Worm (Caenorhabditis elegans) whole organism, L1 larva: ENCODE results near the gene nhr-100.

ENCODE experiments used
- C04F5.9 ChIP-seq: sonication (generic microtip); optimal IDR thresholded peaks from 2 replicates; lab custom pipeline; 2016; ENCODE audit warnings: missing genetic modification characterization, missing compliant biosample characterization
- C16A3.4 ChIP-seq: fragments of 150-350 bp; optimal IDR thresholded peaks from 2 replicates; lab custom pipeline; 2014; ENCODE audit warnings: missing biosample characterization, missing genetic modification characterization
- F16B12.6 ChIP-seq: fragments of 150-350 bp; optimal IDR thresholded peaks from 2 replicates; lab custom pipeline; 2014; ENCODE audit warnings: missing biosample characterization, missing genetic modification characterization
- aha-1 ChIP-seq: fragments of 150-350 bp; optimal IDR thresholded peaks from 2 replicates; lab custom pipeline; 2014; ENCODE audit warnings: missing biosample characterization, missing genetic modification characterization
- aly-2 ChIP-seq: fragments of 150-350 bp; optimal IDR thresholded peaks from 2 replicates; lab custom pipeline; 2014; ENCODE audit warnings: missing biosample characterization, missing genetic modification characterization
- blmp-1 ChIP-seq: fragments of 150-350 bp; optimal IDR thresholded peaks from 2 replicates; lab custom pipeline; 2014; ENCODE audit warnings: missing biosample characterization, missing genetic modification characterization
- ceh-63 ChIP-seq: fragments of 200-800 bp; sonication (Bioruptor generic); optimal IDR thresholded peaks from 2 replicates; lab custom pipeline; 2018; ENCODE audit warnings: mild to moderate bottlenecking, missing genetic modification characterization, missing compliant biosample characterization
- dpl-1 ChIP-seq, 3 experiments: fragments of 150-350 bp in 2 of 3; sonication (generic microtip) in 1 of 3; optimal IDR thresholded peaks; 2 replicates each; lab custom pipeline; 2014 to 2017; ENCODE audit warnings: missing biosample characterization in 3 of 3, missing genetic modification characterization in 3 of 3, missing genetic modification reagents in 3 of 3
- dsc-1 ChIP-seq: sonication (generic microtip); optimal IDR thresholded peaks from 2 replicates; lab custom pipeline; 2016; ENCODE audit warnings: mild to moderate bottlenecking, missing genetic modification characterization, missing compliant biosample characterization
- efl-1 ChIP-seq, 4 experiments: fragments of 150-350 bp; optimal IDR thresholded peaks in 3 of 4; peaks in 1 of 4; 1 replicate in 1 of 4; 2 replicates in 3 of 4; lab custom pipeline; 2014; ENCODE audit warnings: missing biosample characterization in 2 of 4, missing genetic modification characterization in 2 of 4, missing genetic modification reagents in 2 of 4
- elt-2 ChIP-seq: sonication (generic microtip); optimal IDR thresholded peaks from 2 replicates; lab custom pipeline; 2016; ENCODE audit warnings: missing genetic modification characterization, mild to moderate bottlenecking, inconsistent platforms, missing compliant biosample characterization, missing genetic modification reagents
- elt-3 ChIP-seq, 6 experiments: fragments of 150-350 bp in 1 of 6; sonication (generic microtip); optimal IDR thresholded peaks; 2 replicates each; lab custom pipeline; 2017 to 2018; ENCODE audit warnings: missing biosample characterization in 6 of 6, missing genetic modification characterization in 6 of 6, inconsistent platforms in 1 of 6
- ets-5 ChIP-seq: fragments of 200-800 bp; sonication (Bioruptor generic); IDR thresholded peaks from 2 replicates; pipeline ENCODE4 v1.3.6; 2022; ENCODE audit warnings: missing genetic modification characterization, missing compliant biosample characterization
- fkh-4 ChIP-seq: sonication (generic microtip); optimal IDR thresholded peaks from 2 replicates; lab custom pipeline; 2016; ENCODE audit warnings: missing compliant biosample characterization, missing genetic modification characterization, borderline replicate concordance
- grh-1 ChIP-seq: fragments of 200-800 bp; sonication (Bioruptor generic); IDR thresholded peaks from 2 replicates; pipeline ENCODE4 v1.3.6; 2022; ENCODE audit warnings: missing genetic modification reagents, missing genetic modification characterization, missing compliant biosample characterization
- hlh-4 ChIP-seq: sonication (generic microtip); optimal IDR thresholded peaks from 2 replicates; lab custom pipeline; 2016; ENCODE audit warnings: mild to moderate bottlenecking, missing genetic modification characterization, missing compliant biosample characterization
- isw-1 ChIP-seq: fragments of 200-800 bp; sonication (Bioruptor generic); IDR thresholded peaks from 2 replicates; pipeline ENCODE4 v1.3.6; 2022; ENCODE audit warnings: missing genetic modification characterization, missing compliant biosample characterization
- jun-1 ChIP-seq: fragments of 150-350 bp; optimal IDR thresholded peaks from 2 replicates; lab custom pipeline; 2014; ENCODE audit warnings: missing biosample characterization, missing genetic modification reagents, missing genetic modification characterization
- lin-14 ChIP-seq: fragments of 200-800 bp; sonication (Bioruptor generic); optimal IDR thresholded peaks from 2 replicates; lab custom pipeline; 2018; ENCODE audit warnings: mild to moderate bottlenecking, missing genetic modification characterization, moderate library complexity, missing compliant biosample characterization
- lin-35 ChIP-seq, 2 experiments: fragments of 150-350 bp; optimal IDR thresholded peaks; 2 replicates each; lab custom pipeline; 2014; ENCODE audit warnings: missing biosample characterization in 2 of 2, missing genetic modification characterization in 2 of 2, missing genetic modification reagents in 2 of 2
- lsy-2 ChIP-seq, 2 experiments: fragments of 150-350 bp; optimal IDR thresholded peaks; 2 replicates each; lab custom pipeline; 2014; ENCODE audit warnings: missing biosample characterization in 2 of 2, missing genetic modification characterization in 2 of 2
- mep-1 ChIP-seq: fragments of 150-350 bp; optimal IDR thresholded peaks from 2 replicates; lab custom pipeline; 2014; ENCODE audit warnings: missing biosample characterization, missing genetic modification characterization
- nhr-12 ChIP-seq: sonication (generic microtip); optimal IDR thresholded peaks from 2 replicates; lab custom pipeline; 2017; ENCODE audit warnings: missing biosample characterization, missing genetic modification characterization
- nhr-19 ChIP-seq: fragments of 200-800 bp; sonication (Bioruptor generic); conservative IDR thresholded peaks from 2 replicates; pipeline ENCODE4 v1.3.6; 2022; ENCODE audit warnings: missing genetic modification characterization, missing compliant biosample characterization
- nhr-20 ChIP-seq: sonication (generic microtip); optimal IDR thresholded peaks from 2 replicates; lab custom pipeline; 2016; ENCODE audit warnings: mild to moderate bottlenecking, missing genetic modification characterization, missing compliant biosample characterization
- nhr-28 ChIP-seq: fragments of 150-350 bp; optimal IDR thresholded peaks from 2 replicates; lab custom pipeline; 2014; ENCODE audit warnings: missing biosample characterization, missing genetic modification characterization
- nhr-71 ChIP-seq: sonication (generic microtip); optimal IDR thresholded peaks from 2 replicates; lab custom pipeline; 2016; ENCODE audit warnings: mild to moderate bottlenecking, missing genetic modification characterization, moderate library complexity, missing compliant biosample characterization
- nhr-85 ChIP-seq: sonication (generic microtip); peaks from one replicate; lab custom pipeline; 2016; ENCODE audit warnings: missing genetic modification characterization, inconsistent platforms, missing compliant biosample characterization
- nhr-90 ChIP-seq: sonication (generic microtip); optimal IDR thresholded peaks from 2 replicates; lab custom pipeline; 2016; ENCODE audit warnings: mild to moderate bottlenecking, missing genetic modification characterization, missing compliant biosample characterization; ENCODE audit not compliant: poor library complexity
- pax-3 ChIP-seq: fragments of 200-800 bp; sonication (Bioruptor generic); optimal IDR thresholded peaks from 2 replicates; lab custom pipeline; 2018; ENCODE audit warnings: mild to moderate bottlenecking, missing genetic modification characterization, moderate library complexity, missing compliant biosample characterization
- pqm-1 ChIP-seq: sonication (generic microtip); optimal IDR thresholded peaks from 3 replicates; lab custom pipeline; 2017; ENCODE audit warnings: missing biosample characterization, missing genetic modification characterization
- rnt-1 ChIP-seq: sonication (generic microtip); optimal IDR thresholded peaks from 2 replicates; lab custom pipeline; 2016; ENCODE audit warnings: mild to moderate bottlenecking, missing genetic modification characterization, moderate library complexity, missing compliant biosample characterization
- snu-23 ChIP-seq: sonication (generic microtip); optimal IDR thresholded peaks from 2 replicates; lab custom pipeline; 2016; ENCODE audit warnings: missing genetic modification characterization, missing compliant biosample characterization
- sox-4 ChIP-seq: sonication (generic microtip); optimal IDR thresholded peaks from 2 replicates; lab custom pipeline; 2016; ENCODE audit warnings: missing genetic modification characterization, missing compliant biosample characterization
- swsn-7 ChIP-seq: sonication (generic microtip); optimal IDR thresholded peaks from 2 replicates; lab custom pipeline; 2016; ENCODE audit warnings: missing genetic modification characterization, missing compliant biosample characterization
- tbx-2 ChIP-seq: sonication (generic microtip); optimal IDR thresholded peaks from 2 replicates; lab custom pipeline; 2016; ENCODE audit warnings: missing genetic modification characterization, missing compliant biosample characterization
- tlp-1 ChIP-seq: fragments of 150-350 bp; optimal IDR thresholded peaks from 2 replicates; lab custom pipeline; 2014; ENCODE audit warnings: missing biosample characterization, missing genetic modification characterization
- unc-130 ChIP-seq: fragments of 150-350 bp; optimal IDR thresholded peaks from 2 replicates; lab custom pipeline; 2017; ENCODE audit warnings: missing biosample characterization, missing genetic modification characterization, inconsistent platforms
- unc-62 ChIP-seq: fragments of 150-350 bp; optimal IDR thresholded peaks from 2 replicates; lab custom pipeline; 2014; ENCODE audit warnings: missing biosample characterization, missing genetic modification reagents, missing genetic modification characterization
- unc-98 ChIP-seq: fragments of 200-800 bp; sonication (Bioruptor generic); IDR thresholded peaks from 2 replicates; pipeline ENCODE4 v1.3.6; 2022; ENCODE audit warnings: missing genetic modification characterization, missing compliant biosample characterization
- vab-15 ChIP-seq: sonication (generic microtip); optimal IDR thresholded peaks from 2 replicates; lab custom pipeline; 2017; ENCODE audit warnings: missing genotype, mild to moderate bottlenecking, missing genetic modification characterization, missing compliant biosample characterization
- zag-1 ChIP-seq: fragments of 150-350 bp; optimal IDR thresholded peaks from 2 replicates; lab custom pipeline; 2014; ENCODE audit warnings: missing biosample characterization, missing genetic modification characterization

The nhr-100 gene

ce11 chrIV:9735750-9736149, 7.3 kb downstream of the nhr-100 start:
- TF ChIP-seq blmp-1 (tag; lab: Kevin White, UChicago) (peak; percentile 85), lsy-2 (tag; optimal IDR thresholded peaks at IDR 0.05; lab: Kevin White, UChicago) (peak; percentile 27 to 35), swsn-7 (tag; lab: Kevin White, UChicago) (no peak), hlh-4 (no peak), lin-35 (GFP tag; optimal IDR thresholded peaks at IDR 0.05; lab: Kevin White, UChicago) (peak in 1 of 2 experiments; percentile 39), isw-1 (GFP tag; lab: Robert Waterston, UW) (no peak), snu-23 (GFP tag; lab: Kevin White, UChicago) (peak; percentile 30), pqm-1 (tag; lab: Kevin White, UChicago) (peak; percentile 7), unc-98 (no peak), elt-3 (tag; optimal IDR thresholded peaks at IDR 0.05; lab: Kevin White, UChicago) (peak in 5 of 6 experiments; percentile 28 to 82 (median 45)), dsc-1 (peak; percentile 53), rnt-1 (tag; lab: Kevin White, UChicago) (peak; percentile 24), nhr-71 (peak; percentile 63), jun-1 (tag; lab: Kevin White, UChicago) (no peak), ceh-63 (GFP tag; lab: Kevin White, UChicago) (no peak), ets-5 (GFP tag; lab: Robert Waterston, UW) (no peak), nhr-85 (tag; lab: Kevin White, UChicago) (peak; percentile 77), zag-1 (tag; lab: Kevin White, UChicago) (no peak), C04F5.9 (tag; lab: Kevin White, UChicago) (no peak), nhr-20 (tag; lab: Kevin White, UChicago) (peak; percentile 52), fkh-4 (tag; lab: Kevin White, UChicago) (no peak), unc-130 (no peak), lin-14 (GFP tag; lab: Kevin White, UChicago) (peak; percentile 66), mep-1 (tag; lab: Kevin White, UChicago) (peak; percentile 40), nhr-90 (tag; lab: Kevin White, UChicago) (peak; percentile 18), grh-1 (no peak), nhr-19 (GFP tag; lab: Robert Waterston, UW) (peak; percentile 37; the same call in 1 of the 2 replicates), elt-2 (tag; lab: Kevin White, UChicago) (peak; percentile 50), dpl-1 (GFP tag; optimal IDR thresholded peaks at IDR 0.05; lab: Kevin White, UChicago) (no peak)

ce11 chrIV:9737204-9737790, 8.8 kb downstream of the nhr-100 start, which contains the start of gene cka-1:
cka-1 (minus strand) TSS chrIV:9737621.
- TF ChIP-seq fkh-4 (tag; lab: Kevin White, UChicago) (no peak), tbx-2 (peak; percentile 9), lin-14 (GFP tag; lab: Kevin White, UChicago) (peak; percentile 71), rnt-1 (tag; lab: Kevin White, UChicago) (no peak), pax-3 (tag; lab: Kevin White, UChicago) (no peak), snu-23 (GFP tag; lab: Kevin White, UChicago) (no peak), C16A3.4 (tag; lab: Kevin White, UChicago) (peak; percentile 16), vab-15 (tag; lab: Kevin White, UChicago) (peak; percentile 67), zag-1 (tag; lab: Kevin White, UChicago) (no peak), nhr-20 (tag; lab: Kevin White, UChicago) (peak; percentile 63), nhr-71 (peak; percentile 63), lin-35 (GFP tag; optimal IDR thresholded peaks at IDR 0.05; lab: Kevin White, UChicago) (peak in 1 of 2 experiments; percentile 55), tlp-1 (no peak), ets-5 (GFP tag; lab: Robert Waterston, UW) (no peak), nhr-90 (tag; lab: Kevin White, UChicago) (peak; percentile 11), unc-62 (no peak), elt-3 (tag; optimal IDR thresholded peaks at IDR 0.05; lab: Kevin White, UChicago) (peak in 1 of 6 experiments; percentile 48), efl-1 (optimal IDR thresholded peaks at IDR 0.05; lab: Kevin White, UChicago) (peak in 1 of 2 experiments; percentile 6), efl-1 (GFP tag; optimal IDR thresholded peaks at IDR 0.05 in 1 of 2; lab: Kevin White, UChicago) (peak in 1 of 2 experiments; percentile 89), sox-4 (tag; lab: Kevin White, UChicago) (no peak), nhr-28 (tag; lab: Kevin White, UChicago) (no peak), F16B12.6 (tag; lab: Kevin White, UChicago) (no peak), elt-2 (tag; lab: Kevin White, UChicago) (peak; percentile 52), nhr-85 (tag; lab: Kevin White, UChicago) (peak; percentile 48), aha-1 (tag; lab: Kevin White, UChicago) (no peak), lsy-2 (tag; optimal IDR thresholded peaks at IDR 0.05; lab: Kevin White, UChicago) (peak in 1 of 2 experiments; percentile 62), aly-2 (tag; lab: Kevin White, UChicago) (no peak), nhr-12 (tag; lab: Kevin White, UChicago) (no peak), unc-130 (no peak), unc-98 (no peak)
